Fruit fly (Drosophila melanogaster): Measurements from ENCODE around the gene pnt.

DNA sequence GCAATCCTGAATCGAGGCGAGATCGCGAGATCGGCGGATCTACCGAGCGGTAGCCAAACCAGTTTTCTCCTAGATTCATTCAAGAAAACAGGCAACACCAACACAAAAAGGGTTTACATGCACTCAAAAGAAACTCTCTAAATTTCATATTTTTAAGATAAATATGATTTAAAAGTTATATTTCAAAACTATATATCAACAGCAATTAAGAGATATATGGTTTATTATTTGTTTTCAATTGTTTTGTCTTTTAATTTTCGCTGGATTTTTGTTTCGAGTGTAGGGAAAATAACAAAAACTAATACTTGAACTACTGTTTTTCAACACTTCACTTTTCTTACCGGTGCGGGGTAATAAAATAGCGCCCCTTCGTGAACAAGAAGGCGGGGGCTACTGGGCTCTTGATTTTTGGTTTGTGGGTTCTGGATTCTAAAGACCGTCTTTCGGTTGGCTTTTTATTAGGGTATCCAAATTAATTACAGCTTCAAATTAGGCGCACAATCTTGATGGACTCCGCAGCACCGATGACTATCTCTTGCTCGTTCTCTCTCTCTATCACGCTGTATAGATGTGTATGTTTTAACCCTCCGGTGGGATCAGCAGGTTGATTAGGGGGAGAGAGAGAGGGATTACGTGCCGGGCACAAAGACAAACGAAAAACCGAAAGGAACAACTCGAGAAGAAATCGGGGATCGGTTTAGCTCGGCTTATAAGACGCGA lies 750 bp downstream of the pnt start:
- no peak for TF ChIP-seq h (optimal IDR thresholded peaks at IDR 0.05)
- no peak for TF ChIP-seq psq (optimal IDR thresholded peaks at IDR 0.05)
- no peak for TF ChIP-seq ttk (optimal IDR thresholded peaks at IDR 0.05)
- TF ChIP-seq insv (optimal IDR thresholded peaks at IDR 0.05), result no peak
- no peak for TF ChIP-seq Myc (optimal IDR thresholded peaks at IDR 0.05)
- TF ChIP-seq Sin3A (optimal IDR thresholded peaks at IDR 0.05), result no peak

Data from Kc167 (cell line).